Worm (Caenorhabditis elegans) whole organism, L2 larva: Measurements from ENCODE around the gene T24E12.3.
"Not testable (repeated sequence)": the region's sequence is repeated elsewhere in the genome, so short reads cannot be mapped to it uniquely, and the experiment has no call there.

ENCODE experiments used
- C34F6.9 ChIP-seq: fragments of 150-350 bp; optimal IDR thresholded peaks from 2 replicates; lab custom pipeline; 2014; ENCODE audit warnings: missing biosample characterization, missing genetic modification characterization
- F13H6.1 ChIP-seq: sonication (generic microtip); optimal IDR thresholded peaks from 2 replicates; lab custom pipeline; 2016; ENCODE audit warnings: missing genetic modification characterization, missing compliant biosample characterization
- Y55F3AM.14 ChIP-seq: fragments of 200-800 bp; sonication (Bioruptor generic); optimal IDR thresholded peaks from 2 replicates; lab custom pipeline; 2018; ENCODE audit warnings: mild to moderate bottlenecking, missing genetic modification characterization, missing compliant biosample characterization
- ZK546.5 ChIP-seq: sonication (generic microtip); optimal IDR thresholded peaks from 2 replicates; lab custom pipeline; 2017; ENCODE audit warnings: missing biosample characterization, missing genetic modification characterization
- alr-1 ChIP-seq: fragments of 150-350 bp; optimal IDR thresholded peaks from 2 replicates; lab custom pipeline; 2014; ENCODE audit warnings: missing biosample characterization, missing genetic modification characterization
- aly-2 ChIP-seq: fragments of 150-350 bp; optimal IDR thresholded peaks from 2 replicates; lab custom pipeline; 2014; ENCODE audit warnings: missing biosample characterization, missing genetic modification characterization
- blmp-1 ChIP-seq: sonication (generic microtip); optimal IDR thresholded peaks from 2 replicates; lab custom pipeline; 2017; ENCODE audit warnings: missing genetic modification characterization, mild to moderate bottlenecking, missing compliant biosample characterization, antibody characterized with exemption, moderate library complexity; ENCODE audit not compliant: insufficient read depth
- ceh-82 ChIP-seq: fragments of 150-350 bp; optimal IDR thresholded peaks from 2 replicates; lab custom pipeline; 2014; ENCODE audit warnings: missing biosample characterization, missing genetic modification characterization
- crh-2 ChIP-seq: sonication (generic microtip); optimal IDR thresholded peaks from 2 replicates; lab custom pipeline; 2017; ENCODE audit warnings: missing biosample characterization, missing genetic modification characterization
- dmd-4 ChIP-seq: sonication (generic microtip); optimal IDR thresholded peaks from 2 replicates; lab custom pipeline; 2017; ENCODE audit warnings: missing biosample characterization, missing genetic modification characterization
- egl-27 ChIP-seq: sonication (generic microtip); optimal IDR thresholded peaks from 3 replicates; lab custom pipeline; 2017; ENCODE audit warnings: missing biosample characterization, missing genetic modification reagents, missing genetic modification characterization
- elt-3 ChIP-seq: sonication (generic microtip); optimal IDR thresholded peaks from 2 replicates; lab custom pipeline; 2017; ENCODE audit warnings: missing biosample characterization, missing genetic modification characterization
- fos-1 ChIP-seq: fragments of 150-350 bp; optimal IDR thresholded peaks from 2 replicates; lab custom pipeline; 2014; ENCODE audit warnings: missing biosample characterization, missing genetic modification characterization
- gmeb-1 ChIP-seq: fragments of 150-350 bp; optimal IDR thresholded peaks from 2 replicates; lab custom pipeline; 2014; ENCODE audit warnings: missing biosample characterization, missing genetic modification characterization
- lin-39 ChIP-seq: fragments of 150-350 bp; optimal IDR thresholded peaks from 2 replicates; lab custom pipeline; 2014; ENCODE audit warnings: missing biosample characterization, missing genetic modification reagents, missing genetic modification characterization
- lsy-2 ChIP-seq, 2 experiments: fragments of 150-350 bp in 1 of 2; sonication (generic microtip) in 1 of 2; optimal IDR thresholded peaks; 2 replicates each; lab custom pipeline; 2014 to 2017; ENCODE audit warnings: missing biosample characterization in 2 of 2, missing genetic modification characterization in 2 of 2
- mab-5 ChIP-seq: fragments of 150-350 bp; optimal IDR thresholded peaks from 2 replicates; lab custom pipeline; 2014; ENCODE audit warnings: missing biosample characterization, missing genetic modification characterization
- mbf-1 ChIP-seq: sonication (generic microtip); optimal IDR thresholded peaks from 2 replicates; lab custom pipeline; 2017; ENCODE audit warnings: missing biosample characterization, missing genetic modification characterization
- mdl-1 ChIP-seq, 2 experiments: fragments of 150-350 bp in 1 of 2; sonication (generic microtip) in 1 of 2; optimal IDR thresholded peaks; 2 replicates each; lab custom pipeline; 2017; ENCODE audit warnings: missing biosample characterization in 2 of 2, missing genetic modification characterization in 2 of 2
- nhr-11 ChIP-seq: fragments of 150-350 bp; optimal IDR thresholded peaks from 2 replicates; lab custom pipeline; 2014; ENCODE audit warnings: missing biosample characterization, missing genetic modification characterization
- nhr-12 ChIP-seq: fragments of 150-350 bp; optimal IDR thresholded peaks from 2 replicates; lab custom pipeline; 2014; ENCODE audit warnings: missing biosample characterization, missing genetic modification characterization
- nhr-129 ChIP-seq: fragments of 150-350 bp; optimal IDR thresholded peaks from 2 replicates; lab custom pipeline; 2014; ENCODE audit warnings: missing biosample characterization, missing genetic modification characterization
- nhr-21 ChIP-seq: fragments of 150-350 bp; optimal IDR thresholded peaks from 2 replicates; lab custom pipeline; 2014; ENCODE audit warnings: missing biosample characterization, missing genetic modification characterization
- nhr-237 ChIP-seq: fragments of 150-350 bp; optimal IDR thresholded peaks from 2 replicates; lab custom pipeline; 2014; ENCODE audit warnings: missing biosample characterization, missing genetic modification characterization
- nhr-25 ChIP-seq: fragments of 150-350 bp; sonication (generic microtip); optimal IDR thresholded peaks from 3 replicates; lab custom pipeline; 2014; ENCODE audit warnings: missing biosample characterization, missing genetic modification characterization
- nhr-6 ChIP-seq: fragments of 150-350 bp; optimal IDR thresholded peaks from 2 replicates; lab custom pipeline; 2014; ENCODE audit warnings: missing biosample characterization, missing genetic modification characterization
- peb-1 ChIP-seq: fragments of 150-350 bp; optimal IDR thresholded peaks from 2 replicates; lab custom pipeline; 2014; ENCODE audit warnings: missing biosample characterization, missing genetic modification characterization
- sem-4 ChIP-seq: fragments of 150-350 bp; optimal IDR thresholded peaks from 2 replicates; lab custom pipeline; 2014; ENCODE audit warnings: missing biosample characterization, missing genetic modification reagents, missing genetic modification characterization
- skn-1 ChIP-seq: sonication (generic microtip); optimal IDR thresholded peaks from 2 replicates; lab custom pipeline; 2017; ENCODE audit warnings: missing biosample characterization, missing genetic modification characterization
- snpc-4 ChIP-seq: fragments of 150-350 bp; optimal IDR thresholded peaks from 2 replicates; lab custom pipeline; 2014; ENCODE audit warnings: missing biosample characterization, missing genetic modification characterization
- unc-39 ChIP-seq: fragments of 150-350 bp; optimal IDR thresholded peaks from 2 replicates; lab custom pipeline; 2014; ENCODE audit warnings: missing biosample characterization, missing genetic modification characterization
- zag-1 ChIP-seq: fragments of 150-350 bp; optimal IDR thresholded peaks from 2 replicates; lab custom pipeline; 2014; ENCODE audit warnings: missing biosample characterization, missing genetic modification characterization
- ztf-11 ChIP-seq: sonication (generic microtip); optimal IDR thresholded peaks from 2 replicates; lab custom pipeline; 2017; ENCODE audit warnings: missing biosample characterization, missing genetic modification characterization

T24E12.3 gene

DNA sequence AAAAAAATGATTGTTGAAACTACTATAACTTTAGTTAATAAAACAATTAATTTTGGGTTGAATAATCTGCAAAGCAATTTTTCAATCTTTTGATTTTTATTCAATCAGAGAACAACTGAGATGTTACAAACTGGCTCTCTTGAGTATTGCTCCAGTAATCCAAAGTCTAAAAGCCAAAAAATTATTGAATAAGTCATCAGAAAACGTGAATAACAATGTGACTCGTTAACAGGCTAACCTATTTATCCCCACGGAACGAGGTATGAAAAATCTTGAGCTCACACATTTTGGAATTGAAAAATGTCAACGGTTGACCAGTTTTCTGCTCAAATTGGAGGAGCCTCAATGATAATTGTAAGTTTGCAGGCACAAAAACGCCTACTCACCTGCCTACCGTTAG lies 18.3 kb upstream of the T24E12.3 start, which contains the start of gene srx-111:
Gene srx-111 (plus strand): TSS at position 301 of the 400 bp plus-strand sequence.
- TF ChIP-seq crh-2 (tag; lab: Kevin White, UChicago) (no peak), ceh-82 (no peak), nhr-25 (tag; lab: Kevin White, UChicago) (no peak), mdl-1 (tag; optimal IDR thresholded peaks at IDR 0.05; lab: Kevin White, UChicago) (no peak), Y55F3AM.14 (GFP tag; lab: Kevin White, UChicago) (no peak), ZK546.5 (tag; lab: Kevin White, UChicago) (no peak), egl-27 (tag; lab: Kevin White, UChicago) (no peak)

- TF ChIP-seq nhr-237 (tag; lab: Kevin White, UChicago): no peak
- no peak for TF ChIP-seq nhr-21 (tag; lab: Kevin White, UChicago)
- no peak for TF ChIP-seq ZK546.5 (tag; lab: Kevin White, UChicago)
- no peak for TF ChIP-seq ztf-11 (tag; lab: Kevin White, UChicago)
- TF ChIP-seq mbf-1 (tag; lab: Kevin White, UChicago): no peak
- no peak for TF ChIP-seq aly-2 (tag; lab: Kevin White, UChicago)
- no peak for TF ChIP-seq gmeb-1 (tag; lab: Kevin White, UChicago)
These were observed 16.8 kb upstream of the T24E12.3 start, which contains the start of gene T24E12.12 for ce11 chrII:3759010-3759409. TSS of gene T24E12.12 (plus strand) at chrII:3759290.

- not testable (repeated sequence) for TF ChIP-seq blmp-1; lsy-2 (tag; optimal IDR thresholded peaks at IDR 0.05; lab: Kevin White, UChicago); dmd-4 (tag; lab: Kevin White, UChicago)
These were observed 14.2 kb upstream of the T24E12.3 start, which contains the start of gene T24E12.6 for ce11 chrII:3761599-3761998. TSS of gene T24E12.6 (minus strand) at chrII:3761699.

DNA sequence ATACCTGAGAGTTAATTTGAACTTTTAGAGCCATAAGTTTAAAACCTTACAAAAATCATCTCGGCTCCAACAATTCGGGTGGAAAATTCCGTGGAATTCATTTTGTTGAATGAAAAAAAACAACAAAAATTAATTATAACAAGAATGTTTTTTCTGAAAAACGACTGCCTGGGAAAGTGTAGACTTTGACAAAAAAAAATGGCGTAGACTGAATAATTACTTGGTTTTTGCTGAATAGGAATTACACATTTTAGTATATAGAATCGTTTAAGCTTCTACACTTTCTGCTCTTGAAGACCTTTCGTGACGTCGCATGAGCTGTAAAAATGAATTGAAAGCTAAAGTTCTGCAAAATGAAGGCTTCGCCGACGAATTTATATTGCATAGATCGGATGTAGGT lies 11.3 kb upstream of the T24E12.3 start, which contains the start of gene srx-112:
Gene srx-112 (minus strand): TSS at position 101 of the 400 bp plus-strand sequence.
- TF ChIP-seq elt-3: no peak
- TF ChIP-seq blmp-1: no peak
- TF ChIP-seq zag-1 (tag; lab: Kevin White, UChicago): no peak
- TF ChIP-seq snpc-4: no peak
- TF ChIP-seq ZK546.5 (tag; lab: Kevin White, UChicago): no peak
- TF ChIP-seq unc-39: no peak
- no peak for TF ChIP-seq fos-1
- TF ChIP-seq nhr-129 (tag; lab: Kevin White, UChicago): no peak
- TF ChIP-seq peb-1 (tag; lab: Kevin White, UChicago): no peak
- no peak for TF ChIP-seq dmd-4 (tag; lab: Kevin White, UChicago)
- no peak for TF ChIP-seq mab-5 (tag; lab: Kevin White, UChicago)
- no peak for TF ChIP-seq nhr-12 (tag; lab: Kevin White, UChicago)
- no peak for TF ChIP-seq egl-27 (tag; lab: Kevin White, UChicago)
- no peak for TF ChIP-seq lsy-2 (tag; optimal IDR thresholded peaks at IDR 0.05; lab: Kevin White, UChicago)
- no peak for TF ChIP-seq F13H6.1 (tag; lab: Kevin White, UChicago)
- TF ChIP-seq alr-1 (tag; lab: Kevin White, UChicago): no peak
- TF ChIP-seq lin-39 (tag; lab: Kevin White, UChicago): no peak

ce11 chrII:3771640-3772039 lies 4.2 kb upstream of the T24E12.3 start:
- no peak for TF ChIP-seq sem-4
- no peak for TF ChIP-seq unc-39
- TF ChIP-seq C34F6.9 (tag; lab: Kevin White, UChicago): no peak
- TF ChIP-seq ceh-82: no peak
- TF ChIP-seq mbf-1 (tag; lab: Kevin White, UChicago): no peak
- no peak for TF ChIP-seq peb-1 (tag; lab: Kevin White, UChicago)
- no peak for TF ChIP-seq Y55F3AM.14 (GFP tag; lab: Kevin White, UChicago)
- no peak for TF ChIP-seq nhr-11 (tag; lab: Kevin White, UChicago)
- TF ChIP-seq nhr-6 (tag; lab: Kevin White, UChicago): no peak
- no peak for TF ChIP-seq F13H6.1 (tag; lab: Kevin White, UChicago)
- no peak for TF ChIP-seq ztf-11 (tag; lab: Kevin White, UChicago)

DNA sequence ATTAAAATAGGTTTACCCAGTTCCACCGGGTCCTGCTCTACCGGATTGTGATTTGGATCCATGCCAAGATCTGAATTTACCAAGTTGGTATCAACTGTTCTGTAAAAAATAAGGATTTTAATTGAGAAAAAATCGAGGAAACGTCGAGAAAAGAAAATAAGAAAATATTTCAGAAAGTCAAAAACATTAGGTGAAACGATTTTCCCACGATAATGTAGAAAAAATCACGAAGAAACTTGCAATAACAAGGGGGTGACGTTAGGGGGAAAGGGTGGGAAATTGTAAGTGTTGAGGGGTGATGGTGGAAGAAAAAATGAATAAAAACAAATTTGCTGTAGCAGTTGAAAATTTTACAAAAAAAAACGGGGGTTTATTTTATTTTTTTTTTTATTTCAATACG lies 2.7 kb upstream of the T24E12.3 start, which contains the start of gene T24E12.10:
Gene T24E12.10 (minus strand): TSS at position 101 of the 400 bp plus-strand sequence.
- TF ChIP-seq blmp-1: no peak
- no peak for TF ChIP-seq mab-5 (tag; lab: Kevin White, UChicago)
- TF ChIP-seq Y55F3AM.14 (GFP tag; lab: Kevin White, UChicago): no peak
- no peak for TF ChIP-seq aly-2 (tag; lab: Kevin White, UChicago)
- TF ChIP-seq skn-1: no peak
- no peak for TF ChIP-seq ceh-82
- no peak for TF ChIP-seq ZK546.5 (tag; lab: Kevin White, UChicago)
